Worm (Caenorhabditis elegans) whole organism, L3 larva: ENCODE results near the gene ZK1290.10.

Experiments
- ama-1 ChIP-seq: fragments of 150-350 bp; optimal IDR thresholded peaks from 2 replicates; lab custom pipeline; 2018
- ceh-9 ChIP-seq: sonication (generic microtip); optimal IDR thresholded peaks from 2 replicates; lab custom pipeline; 2018; ENCODE audit warnings: missing biosample characterization, missing genetic modification characterization
- eor-1 ChIP-seq, 2 experiments: fragments of 150-350 bp; optimal IDR thresholded peaks; 2 replicates each; lab custom pipeline; 2014 to 2018; ENCODE audit warnings: missing biosample characterization in 2 of 2, missing genetic modification characterization in 2 of 2
- jun-1 ChIP-seq: fragments of 150-350 bp; optimal IDR thresholded peaks from 2 replicates; lab custom pipeline; 2014; ENCODE audit warnings: missing biosample characterization, missing genetic modification reagents, missing genetic modification characterization
- nfya-1 ChIP-seq: sonication (generic microtip); optimal IDR thresholded peaks from 2 replicates; lab custom pipeline; 2017; ENCODE audit warnings: missing genetic modification characterization, mild to moderate bottlenecking, missing compliant biosample characterization, antibody characterized with exemption, moderate library complexity; ENCODE audit not compliant: insufficient read depth
- nhr-11 ChIP-seq: fragments of 150-350 bp; optimal IDR thresholded peaks from 2 replicates; lab custom pipeline; 2014; ENCODE audit warnings: missing biosample characterization, missing genetic modification characterization
- nhr-12 ChIP-seq: fragments of 150-350 bp; optimal IDR thresholded peaks from 2 replicates; lab custom pipeline; 2014; ENCODE audit warnings: missing biosample characterization, missing genetic modification characterization
- nhr-23 ChIP-seq: fragments of 150-350 bp; optimal IDR thresholded peaks from 2 replicates; lab custom pipeline; 2014; ENCODE audit warnings: missing biosample characterization, missing genetic modification reagents, missing genetic modification characterization
- nhr-76 ChIP-seq: fragments of 150-350 bp; sonication (generic microtip); optimal IDR thresholded peaks from 5 replicates; lab custom pipeline; 2014; ENCODE audit warnings: missing biosample characterization, missing genetic modification characterization
- pqm-1 ChIP-seq: fragments of 150-350 bp; optimal IDR thresholded peaks from 2 replicates; lab custom pipeline; 2017; ENCODE audit warnings: missing biosample characterization, missing genetic modification characterization, inconsistent platforms
- skn-1 ChIP-seq: fragments of 150-350 bp; optimal IDR thresholded peaks from 2 replicates; lab custom pipeline; 2014; ENCODE audit warnings: missing biosample characterization, missing genetic modification characterization
- snpc-4 ChIP-seq: fragments of 150-350 bp; optimal IDR thresholded peaks from 2 replicates; lab custom pipeline; 2014; ENCODE audit warnings: missing biosample characterization, missing genetic modification characterization

- TF ChIP-seq nhr-12 (no peak), jun-1 (tag; lab: Kevin White, UChicago) (no peak), eor-1 (tag; optimal IDR thresholded peaks at IDR 0.05; lab: Kevin White, UChicago) (no peak), ama-1 (lab: Kevin White, UChicago) (no peak), pqm-1 (tag; lab: Kevin White, UChicago) (no peak), nhr-23 (no peak), snpc-4 (tag; lab: Kevin White, UChicago) (no peak), nfya-1 (no peak), nhr-11 (tag; lab: Kevin White, UChicago) (no peak), skn-1 (tag; lab: Kevin White, UChicago) (no peak), ceh-9 (tag; lab: Kevin White, UChicago) (no peak), nhr-76 (no peak)
Measured at ce11 chrII:7505005-7505404, 48.7 kb downstream of the ZK1290.10 start, which contains the start of gene C28F5.1.
